Worm (Caenorhabditis elegans) whole organism, midembryonic: ENCODE measurements around the gene H06H21.8.

Source experiments
- T22C8.4 ChIP-seq: fragments of 200-800 bp; sonication (Bioruptor generic); IDR thresholded peaks from 2 replicates; pipeline ENCODE4 v1.3.6; 2022; ENCODE audit warnings: missing genetic modification characterization, missing compliant biosample characterization
- cog-1 ChIP-seq: sonication (generic microtip); optimal IDR thresholded peaks from 2 replicates; lab custom pipeline; 2016; ENCODE audit warnings: missing genetic modification characterization, missing compliant biosample characterization
- flt-1 ChIP-seq: fragments of 200-800 bp; sonication (Bioruptor generic); IDR thresholded peaks from 2 replicates; pipeline ENCODE4 v1.3.6; 2022; ENCODE audit warnings: missing genetic modification characterization, missing compliant biosample characterization
- klf-2 ChIP-seq: fragments of 200-800 bp; sonication (Bioruptor generic); conservative IDR thresholded peaks from 2 replicates; pipeline ENCODE4 v1.3.6; 2022; ENCODE audit warnings: missing genetic modification reagents, missing genetic modification characterization, missing compliant biosample characterization
- med-1 ChIP-seq: sonication (generic microtip); optimal IDR thresholded peaks from 2 replicates; lab custom pipeline; 2017; ENCODE audit warnings: missing genetic modification characterization, mild to moderate bottlenecking, missing compliant biosample characterization, antibody characterized with exemption, missing genetic modification reagents; ENCODE audit not compliant: insufficient read depth
- ref-1 ChIP-seq: fragments of 200-800 bp; sonication (Bioruptor generic); conservative IDR thresholded peaks from 2 replicates; pipeline ENCODE4 v1.3.6; 2022; ENCODE audit warnings: missing genetic modification reagents, missing genetic modification characterization, missing compliant biosample characterization
- tab-1 ChIP-seq: fragments of 200-800 bp; sonication (Bioruptor generic); IDR thresholded peaks from 2 replicates; pipeline ENCODE4 v1.3.6; 2022; ENCODE audit warnings: missing genetic modification characterization, missing compliant biosample characterization
- ztf-23 ChIP-seq: fragments of 200-800 bp; sonication (Bioruptor generic); IDR thresholded peaks from 2 replicates; pipeline ENCODE4 v1.3.6; 2022; ENCODE audit warnings: missing genetic modification reagents, missing genetic modification characterization, missing compliant biosample characterization
- ztf-29 ChIP-seq: fragments of 200-800 bp; sonication (Bioruptor generic); IDR thresholded peaks from 2 replicates; pipeline ENCODE4 v1.3.6; 2022; ENCODE audit warnings: missing genetic modification reagents, missing genetic modification characterization, missing compliant biosample characterization

The H06H21.8 gene

DNA sequence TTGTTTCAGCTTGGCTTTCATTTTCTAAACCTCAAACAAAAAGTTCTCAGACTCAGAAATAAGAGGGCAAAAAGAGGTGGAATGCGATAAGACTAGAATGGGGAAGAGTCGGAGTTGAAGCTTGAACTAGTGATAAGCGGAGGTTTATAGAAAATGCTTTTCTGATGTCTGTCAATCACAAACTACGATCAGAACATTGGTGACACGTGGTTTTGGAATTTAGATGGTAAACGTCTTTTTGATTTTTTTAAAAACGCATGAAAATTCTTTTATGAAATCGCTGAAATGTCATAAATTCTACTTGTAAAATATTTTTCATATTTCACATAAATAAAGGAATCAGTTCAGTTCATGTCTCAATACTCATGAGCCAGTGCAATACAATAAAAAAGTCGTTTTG is at the start of gene H06H21.8:
TSS of gene H06H21.8 (minus strand) at position 78 of the 400 bp plus-strand sequence.
- TF ChIP-seq tab-1 (no peak), ztf-23 (GFP tag; lab: Robert Waterston, UW) (no peak), T22C8.4 (GFP tag; lab: Robert Waterston, UW) (no peak), klf-2 (GFP tag; lab: Robert Waterston, UW) (no peak), cog-1 (tag; lab: Kevin White, UChicago) (no peak), ref-1 (no peak), ztf-29 (no peak), flt-1 (GFP tag; lab: Robert Waterston, UW) (no peak), med-1 (GFP tag; lab: Kevin White, UChicago) (no peak)

DNA sequence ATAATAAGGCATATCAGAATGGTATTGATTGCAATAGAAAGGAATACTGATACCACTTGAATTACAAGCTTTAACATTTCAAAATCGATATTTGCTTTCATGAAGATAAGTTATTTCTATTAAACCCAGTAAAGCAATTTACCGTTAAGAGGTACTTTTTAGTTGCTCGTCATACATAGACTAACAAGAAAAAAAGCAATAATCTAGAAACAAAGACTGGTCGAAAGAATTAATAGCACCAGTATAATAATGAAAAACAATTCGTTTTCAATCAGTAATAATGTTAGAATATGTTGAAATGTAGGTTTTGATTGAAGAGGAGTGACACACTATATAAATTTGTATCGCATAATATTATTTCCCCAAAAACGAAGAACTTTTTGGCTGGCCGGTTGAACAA is 49.6 kb upstream of the H06H21.8 start, which contains the start of gene str-175:
TSS of gene str-175 (minus strand) at position 101 of the 400 bp plus-strand sequence.
- TF ChIP-seq ztf-29 = no peak
- no peak for TF ChIP-seq T22C8.4 (GFP tag; lab: Robert Waterston, UW)
- no peak for TF ChIP-seq ztf-23 (GFP tag; lab: Robert Waterston, UW)
- TF ChIP-seq cog-1 (tag; lab: Kevin White, UChicago) = no peak
- TF ChIP-seq flt-1 (GFP tag; lab: Robert Waterston, UW) = no peak
- TF ChIP-seq klf-2 (GFP tag; lab: Robert Waterston, UW) = no peak
- no peak for TF ChIP-seq ref-1
- TF ChIP-seq med-1 (GFP tag; lab: Kevin White, UChicago) = no peak
- TF ChIP-seq tab-1 = no peak

DNA sequence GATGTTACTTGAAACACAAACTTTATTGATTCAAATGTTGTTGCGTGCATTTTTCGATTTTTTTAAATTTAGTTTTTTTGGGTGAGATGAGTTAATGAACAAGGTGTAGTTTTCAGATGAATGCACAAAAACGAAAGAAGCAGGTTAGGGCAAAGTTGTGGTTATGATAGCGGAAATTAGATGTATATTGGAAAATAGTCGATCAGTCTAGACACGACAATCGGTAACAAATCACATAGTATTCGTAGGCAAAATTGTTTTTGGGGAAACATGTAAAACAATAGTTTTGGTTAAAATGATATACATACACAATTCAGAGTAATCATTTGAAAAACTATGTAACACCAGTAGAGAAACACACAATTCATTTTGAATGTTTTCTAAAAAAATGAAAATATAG is 46.7 kb upstream of the H06H21.8 start, which contains the start of gene str-172:
TSS of gene str-172 (minus strand) at position 101 of the 400 bp plus-strand sequence.
- TF ChIP-seq ztf-29 = no peak
- TF ChIP-seq cog-1 (tag; lab: Kevin White, UChicago) = no peak
- no peak for TF ChIP-seq klf-2 (GFP tag; lab: Robert Waterston, UW)
- TF ChIP-seq flt-1 (GFP tag; lab: Robert Waterston, UW) = no peak
- TF ChIP-seq T22C8.4 (GFP tag; lab: Robert Waterston, UW) = no peak
- no peak for TF ChIP-seq ztf-23 (GFP tag; lab: Robert Waterston, UW)
- TF ChIP-seq tab-1 = no peak
- no peak for TF ChIP-seq ref-1
- no peak for TF ChIP-seq med-1 (GFP tag; lab: Kevin White, UChicago)

DNA sequence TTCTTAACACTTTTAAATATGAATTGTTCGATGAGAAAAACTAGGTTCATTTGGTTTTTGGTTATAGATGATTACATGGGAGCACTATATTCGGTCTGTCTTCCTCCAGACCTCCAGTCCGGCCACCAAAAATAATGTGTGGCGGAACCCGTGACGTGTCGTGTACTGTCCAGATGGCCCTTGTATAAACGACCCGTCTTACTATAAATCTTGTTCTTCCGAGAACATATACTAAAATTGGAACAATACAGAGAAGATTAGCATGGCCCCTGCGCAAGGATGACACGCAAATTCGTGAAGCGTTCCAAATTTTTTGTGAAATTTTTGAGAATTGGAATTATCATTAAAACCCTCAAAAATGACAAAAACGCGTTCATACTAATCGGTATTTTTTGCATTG is 45.7 kb upstream of the H06H21.8 start:
- TF ChIP-seq tab-1 (no peak), med-1 (GFP tag; lab: Kevin White, UChicago) (no peak), ztf-23 (GFP tag; lab: Robert Waterston, UW) (no peak), ztf-29 (no peak), klf-2 (GFP tag; lab: Robert Waterston, UW) (no peak), T22C8.4 (GFP tag; lab: Robert Waterston, UW) (no peak), ref-1 (no peak), cog-1 (tag; lab: Kevin White, UChicago) (no peak), flt-1 (GFP tag; lab: Robert Waterston, UW) (no peak)

DNA sequence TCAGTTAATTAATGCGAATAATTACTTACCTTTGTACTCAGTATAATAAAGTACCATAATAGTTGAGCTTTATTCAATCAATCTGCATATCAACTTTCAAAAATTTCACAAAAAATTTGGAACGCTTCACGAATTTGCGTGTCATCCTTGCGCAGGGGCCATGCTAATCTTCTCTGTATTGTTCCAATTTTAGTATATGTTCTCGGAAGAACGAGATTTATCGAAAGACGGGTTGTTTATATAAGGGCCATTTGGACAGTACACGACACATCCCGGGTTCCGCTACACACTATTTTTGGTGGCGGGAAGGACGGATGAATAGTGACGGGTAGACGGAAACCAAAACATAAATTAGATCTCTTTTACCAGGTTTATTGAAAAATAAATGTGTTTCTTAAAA is 43.6 kb upstream of the H06H21.8 start:
- TF ChIP-seq flt-1 (GFP tag; lab: Robert Waterston, UW) (0 out of 2 replicates have a peak, but pooled peaks have one; percentile 22), cog-1 (tag; lab: Kevin White, UChicago) (no peak), ref-1 (no peak), klf-2 (GFP tag; lab: Robert Waterston, UW) (no peak)

DNA sequence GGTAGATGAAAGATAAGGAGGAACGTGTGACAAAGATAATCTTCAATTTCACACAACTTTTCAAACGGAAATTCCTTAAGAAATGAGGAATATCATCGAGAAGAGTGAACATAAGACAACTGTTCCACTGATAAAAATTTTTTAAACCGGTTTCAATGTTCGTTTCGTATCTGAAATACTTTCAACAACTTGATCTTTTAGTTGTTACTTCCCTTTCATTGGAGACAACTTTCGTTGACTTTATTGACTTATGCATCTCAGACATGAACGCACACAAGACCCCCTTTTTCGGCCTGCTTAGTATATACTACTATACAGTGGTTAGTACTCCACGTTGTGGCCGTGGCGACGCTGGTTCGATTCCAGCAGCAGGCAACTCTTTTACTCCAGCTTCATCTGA is 40.5 kb upstream of the H06H21.8 start, which contains the start of the genes Y17G9A.4 and str-173:
TSS of gene Y17G9A.4 (minus strand) at position 101 of the 400 bp plus-strand sequence.
TSS of gene str-173 (plus strand) at position 325 of the 400 bp plus-strand sequence.
- TF ChIP-seq med-1 (GFP tag; lab: Kevin White, UChicago) (no peak), T22C8.4 (GFP tag; lab: Robert Waterston, UW) (no peak), klf-2 (GFP tag; lab: Robert Waterston, UW) (no peak), ztf-23 (GFP tag; lab: Robert Waterston, UW) (no peak), tab-1 (no peak), flt-1 (GFP tag; lab: Robert Waterston, UW) (no peak), ref-1 (no peak), ztf-29 (no peak), cog-1 (tag; lab: Kevin White, UChicago) (no peak)

DNA sequence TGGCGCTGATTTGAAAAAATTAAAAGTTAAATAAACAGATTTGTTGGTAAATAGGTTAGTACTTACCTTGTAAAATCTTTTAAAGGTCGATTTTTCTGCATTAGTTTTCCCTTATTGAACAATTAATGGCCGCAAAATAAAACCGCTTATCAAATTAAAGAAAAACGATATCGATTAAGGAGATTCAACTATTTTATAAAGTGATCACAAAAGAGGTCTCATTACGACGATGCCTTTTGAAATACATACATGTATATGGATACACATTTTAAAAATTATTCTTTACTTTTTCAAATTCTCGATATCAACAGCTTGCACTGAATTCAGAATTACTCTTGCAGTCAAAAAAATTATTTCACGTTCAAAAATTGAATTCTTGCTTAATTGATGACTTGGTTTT is 37.6 kb upstream of the H06H21.8 start, which contains the start of gene Y17G9A.3:
TSS of gene Y17G9A.3 (minus strand) at position 101 of the 400 bp plus-strand sequence.
- no peak for TF ChIP-seq klf-2 (GFP tag; lab: Robert Waterston, UW)
- no peak for TF ChIP-seq tab-1
- TF ChIP-seq ref-1 = no peak
- TF ChIP-seq flt-1 (GFP tag; lab: Robert Waterston, UW) = no peak
- no peak for TF ChIP-seq T22C8.4 (GFP tag; lab: Robert Waterston, UW)

DNA sequence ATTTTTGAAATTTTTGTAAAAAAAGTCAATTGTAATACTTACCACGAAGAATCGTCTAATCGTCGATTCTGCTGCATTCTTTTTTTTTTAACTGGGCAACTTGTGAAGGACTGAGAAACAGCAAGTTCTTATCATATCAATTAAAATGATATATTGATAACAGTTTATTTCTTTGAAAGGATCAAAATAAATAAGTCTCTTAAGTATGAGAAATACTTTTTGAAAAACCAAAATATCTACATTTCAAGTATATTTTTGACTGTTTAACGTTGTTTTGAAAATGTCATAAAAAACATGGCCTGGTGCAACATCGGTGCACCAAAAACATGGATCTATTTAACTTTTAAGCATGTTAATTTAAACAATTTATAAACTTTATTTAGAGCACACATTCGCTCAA is 35.3 kb upstream of the H06H21.8 start, which contains the start of gene Y17G9A.2:
TSS of gene Y17G9A.2 (minus strand) at position 101 of the 400 bp plus-strand sequence.
- TF ChIP-seq ztf-23 (GFP tag; lab: Robert Waterston, UW) = no peak
- TF ChIP-seq T22C8.4 (GFP tag; lab: Robert Waterston, UW) = no peak
- no peak for TF ChIP-seq med-1 (GFP tag; lab: Kevin White, UChicago)
- TF ChIP-seq ztf-29 = no peak
- no peak for TF ChIP-seq klf-2 (GFP tag; lab: Robert Waterston, UW)
- TF ChIP-seq cog-1 (tag; lab: Kevin White, UChicago) = no peak
- TF ChIP-seq flt-1 (GFP tag; lab: Robert Waterston, UW) = no peak
- no peak for TF ChIP-seq tab-1
- no peak for TF ChIP-seq ref-1

DNA sequence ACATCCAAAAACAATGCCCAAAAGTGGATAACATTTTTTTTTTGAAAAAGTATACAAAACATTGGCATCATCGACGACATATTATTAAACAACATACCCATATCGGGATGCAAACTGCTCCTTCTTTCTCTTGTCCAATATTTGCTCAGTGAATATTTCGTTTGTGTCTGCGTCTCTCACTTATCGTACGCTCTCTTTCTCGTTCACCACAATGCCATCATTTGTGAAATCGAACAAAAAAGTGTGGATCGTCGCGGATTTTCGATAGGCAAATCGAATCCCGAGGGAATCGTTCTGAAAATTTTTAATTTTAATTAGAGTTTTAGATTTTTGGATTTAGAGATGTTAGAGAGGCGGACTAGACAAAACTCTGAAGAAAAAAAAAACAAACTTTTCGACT is 25.9 kb upstream of the H06H21.8 start, which contains the start of gene tat-2:
TSS of gene tat-2 (minus strand) at position 101 of the 400 bp plus-strand sequence.
- no peak for TF ChIP-seq med-1 (GFP tag; lab: Kevin White, UChicago)
- TF ChIP-seq tab-1 = no peak
- no peak for TF ChIP-seq ztf-23 (GFP tag; lab: Robert Waterston, UW)
- no peak for TF ChIP-seq cog-1 (tag; lab: Kevin White, UChicago)
- no peak for TF ChIP-seq flt-1 (GFP tag; lab: Robert Waterston, UW)
- TF ChIP-seq ztf-29 = no peak
- TF ChIP-seq ref-1 = no peak
- no peak for TF ChIP-seq T22C8.4 (GFP tag; lab: Robert Waterston, UW)
- TF ChIP-seq klf-2 (GFP tag; lab: Robert Waterston, UW) = no peak
